Worm (Caenorhabditis elegans) whole organism, midembryonic: Measurements from ENCODE around the gene ceh-82.

Experiments
- flt-1 ChIP-seq: fragments of 200-800 bp; sonication (Bioruptor generic); IDR thresholded peaks from 2 replicates; pipeline ENCODE4 v1.3.6; 2022; ENCODE audit warnings: missing genetic modification characterization, missing compliant biosample characterization
- klf-2 ChIP-seq: fragments of 200-800 bp; sonication (Bioruptor generic); conservative IDR thresholded peaks from 2 replicates; pipeline ENCODE4 v1.3.6; 2022; ENCODE audit warnings: missing genetic modification reagents, missing genetic modification characterization, missing compliant biosample characterization

- TF ChIP-seq klf-2, result no peak
- no peak for TF ChIP-seq flt-1
Observed at ce11 chrII:1766715-1767114, 34.7 kb downstream of the ceh-82 start.
